Fruit fly (Drosophila melanogaster): ENCODE results near the gene Dnaaf5.

Dnaaf5 gene

dm6 chr3R:14373192-14373827 lies 11.7 kb upstream of the Dnaaf5 start (continued):
- TF ChIP-seq CG14860 (GFP tag; IDR thresholded peaks at IDR 0.05; ENCODE audit: partially characterized antibody) (no peak), Nf-YC (tag; optimal IDR thresholded peaks at IDR 0.05) (peak; percentile 49), chm (GFP tag; IDR thresholded peaks at IDR 0.05) (peak; percentile 78), CG11398 (GFP tag; optimal IDR thresholded peaks at IDR 0.05) (peak; percentile 96), unpg (GFP tag; optimal IDR thresholded peaks at IDR 0.05) (peak; percentile 93), psq (GFP tag; optimal IDR thresholded peaks at IDR 0.05) (peak; percentile 86), HHEX (GFP tag; optimal IDR thresholded peaks at IDR 0.05) (peak; percentile 80), slp2 (GFP tag; optimal IDR thresholded peaks at IDR 0.05) (peak; percentile 97), CG16813 (GFP tag; IDR thresholded peaks at IDR 0.05; ENCODE audit: partially characterized antibody) (no peak), eyg (GFP tag; optimal IDR thresholded peaks at IDR 0.05) (peak; percentile 83), Dfd (GFP tag; optimal IDR thresholded peaks at IDR 0.05) (no peak), CG17328 (GFP tag; IDR thresholded peaks at IDR 0.05) (peak; percentile 97), pzg (GFP tag; optimal IDR thresholded peaks at IDR 0.05) (no peak), CG7271 (tag; optimal IDR thresholded peaks at IDR 0.05) (no peak), ken (GFP tag; IDR thresholded peaks at IDR 0.05) (peak; percentile 96), Camta (GFP tag; optimal IDR thresholded peaks at IDR 0.05) (peak; percentile 97), CG17361 (GFP tag; IDR thresholded peaks at IDR 0.05) (peak; percentile 91), Atf6 (GFP tag; IDR thresholded peaks at IDR 0.05) (peak; percentile 94), Hr78 (GFP tag; optimal IDR thresholded peaks at IDR 0.05) (peak in 1 of 2 experiments; percentile 44), Sox102F (GFP tag; optimal IDR thresholded peaks at IDR 0.05) (peak; percentile 98), unc-4 (GFP tag; IDR thresholded peaks at IDR 0.05; ENCODE audit: partially characterized antibody) (no peak), CG33557 (GFP tag; optimal IDR thresholded peaks at IDR 0.05) (peak; percentile 74), CG2202 (tag; optimal IDR thresholded peaks at IDR 0.05) (peak; percentile 87), CG4707 (GFP tag; optimal IDR thresholded peaks at IDR 0.05) (peak; percentile 88), crp (GFP tag; optimal IDR thresholded peaks at IDR 0.05) (peak in 1 of 2 experiments; percentile 64), tna (GFP tag; IDR thresholded peaks at IDR 0.05; ENCODE audit: partially characterized antibody) (no peak), tx (GFP tag; optimal IDR thresholded peaks at IDR 0.05) (peak; percentile 96), Ravus (GFP tag; IDR thresholded peaks at IDR 0.05) (peak; percentile 83), grau (tag; optimal IDR thresholded peaks at IDR 0.05) (peak; percentile 92), CG10462 (GFP tag; optimal IDR thresholded peaks at IDR 0.05) (peak; percentile 92), Oli (tag; optimal IDR thresholded peaks at IDR 0.05) (peak; percentile 98), peb (GFP tag; IDR thresholded peaks at IDR 0.05) (peak; percentile 82), CG6813 (GFP tag; optimal IDR thresholded peaks at IDR 0.05) (peak; percentile 61), slou (GFP tag; optimal IDR thresholded peaks at IDR 0.05) (peak; percentile 88), Ssrp (tag; optimal IDR thresholded peaks at IDR 0.05) (peak; percentile 96), CG11695 (GFP tag; IDR thresholded peaks at IDR 0.05) (peak; percentile 67; the same call in 1 of the 3 replicates), CG9609 (GFP tag; optimal IDR thresholded peaks at IDR 0.05) (peak; percentile 96), mam (GFP tag; optimal IDR thresholded peaks at IDR 0.05) (peak; percentile 96), Asciz (GFP tag; optimal IDR thresholded peaks at IDR 0.05) (peak; percentile 90), lmd (GFP tag; IDR thresholded peaks at IDR 0.05) (peak; percentile 85), maf-S (GFP tag; optimal IDR thresholded peaks at IDR 0.05) (peak; percentile 89), CG31388 (GFP tag; optimal IDR thresholded peaks at IDR 0.05) (peak; percentile 53), hbn (GFP tag; IDR thresholded peaks at IDR 0.05; ENCODE audit: partially characterized antibody) (no peak), CHES-1-like (GFP tag; optimal IDR thresholded peaks at IDR 0.05) (peak; percentile 95), ase (GFP tag; IDR thresholded peaks at IDR 0.05) (peak; percentile 91), Lim3 (GFP tag; IDR thresholded peaks at IDR 0.05) (peak; percentile 94), gem (tag; optimal IDR thresholded peaks at IDR 0.05) (peak; percentile 96), CG34422 (GFP tag; IDR thresholded peaks at IDR 0.05) (peak; percentile 95), sna (GFP tag; IDR thresholded peaks at IDR 0.05; ENCODE audit: partially characterized antibody) (no peak)
